Worm (Caenorhabditis elegans) whole organism, L1 larva: ENCODE data around the gene plp-2.

Experiments
- C04F5.9 ChIP-seq: sonication (generic microtip); optimal IDR thresholded peaks from 2 replicates; lab custom pipeline; 2016; ENCODE audit warnings: missing genetic modification characterization, missing compliant biosample characterization
- F16B12.6 ChIP-seq: fragments of 150-350 bp; optimal IDR thresholded peaks from 2 replicates; lab custom pipeline; 2014; ENCODE audit warnings: missing biosample characterization, missing genetic modification characterization
- ama-1 ChIP-seq: fragments of 150-350 bp; optimal IDR thresholded peaks from 2 replicates; lab custom pipeline; 2014
- blmp-1 ChIP-seq: fragments of 150-350 bp; optimal IDR thresholded peaks from 2 replicates; lab custom pipeline; 2014; ENCODE audit warnings: missing biosample characterization, missing genetic modification characterization
- ceh-63 ChIP-seq: fragments of 200-800 bp; sonication (Bioruptor generic); optimal IDR thresholded peaks from 2 replicates; lab custom pipeline; 2018; ENCODE audit warnings: mild to moderate bottlenecking, missing genetic modification characterization, missing compliant biosample characterization
- ceh-8 ChIP-seq: fragments of 200-800 bp; sonication (Bioruptor generic); optimal IDR thresholded peaks from 2 replicates; lab custom pipeline; 2018; ENCODE audit warnings: mild to moderate bottlenecking, missing genetic modification characterization, moderate library complexity, missing compliant biosample characterization
- ceh-82 ChIP-seq, 3 experiments: fragments of 150-350 bp in 1 of 3; sonication (generic microtip) in 2 of 3; optimal IDR thresholded peaks; 2 replicates each; lab custom pipeline; 2014 to 2017; ENCODE audit warnings: missing biosample characterization in 3 of 3, missing genetic modification characterization in 3 of 3
- ceh-90 ChIP-seq: sonication (generic microtip); optimal IDR thresholded peaks from 2 replicates; lab custom pipeline; 2016; ENCODE audit warnings: missing genetic modification characterization, missing compliant biosample characterization
- ces-1 ChIP-seq: fragments of 150-350 bp; optimal IDR thresholded peaks from 2 replicates; lab custom pipeline; 2014; ENCODE audit warnings: missing biosample characterization, missing genetic modification reagents, missing genetic modification characterization
- dpl-1 ChIP-seq, 3 experiments: fragments of 150-350 bp in 2 of 3; sonication (generic microtip) in 1 of 3; optimal IDR thresholded peaks; 2 replicates each; lab custom pipeline; 2014 to 2017; ENCODE audit warnings: missing biosample characterization in 3 of 3, missing genetic modification characterization in 3 of 3, missing genetic modification reagents in 3 of 3
- dsc-1 ChIP-seq: sonication (generic microtip); optimal IDR thresholded peaks from 2 replicates; lab custom pipeline; 2016; ENCODE audit warnings: mild to moderate bottlenecking, missing genetic modification characterization, missing compliant biosample characterization
- efl-1 ChIP-seq, 4 experiments: fragments of 150-350 bp; optimal IDR thresholded peaks in 3 of 4; peaks in 1 of 4; 1 replicate in 1 of 4; 2 replicates in 3 of 4; lab custom pipeline; 2014; ENCODE audit warnings: missing biosample characterization in 2 of 4, missing genetic modification characterization in 2 of 4, missing genetic modification reagents in 2 of 4
- egl-27 ChIP-seq, 2 experiments: fragments of 150-350 bp in 1 of 2; sonication (generic microtip); optimal IDR thresholded peaks; 3 replicates each; lab custom pipeline; 2017 to 2018; ENCODE audit warnings: missing biosample characterization in 2 of 2, missing genetic modification characterization in 2 of 2, missing genetic modification reagents in 2 of 2
- elt-2 ChIP-seq: sonication (generic microtip); optimal IDR thresholded peaks from 2 replicates; lab custom pipeline; 2016; ENCODE audit warnings: missing genetic modification characterization, mild to moderate bottlenecking, inconsistent platforms, missing compliant biosample characterization, missing genetic modification reagents
- fkh-4 ChIP-seq: sonication (generic microtip); optimal IDR thresholded peaks from 2 replicates; lab custom pipeline; 2016; ENCODE audit warnings: missing compliant biosample characterization, missing genetic modification characterization, borderline replicate concordance
- fkh-8 ChIP-seq: sonication (generic microtip); optimal IDR thresholded peaks from 2 replicates; lab custom pipeline; 2016; ENCODE audit warnings: mild to moderate bottlenecking, missing genetic modification characterization, missing compliant biosample characterization
- fos-1 ChIP-seq: fragments of 150-350 bp; optimal IDR thresholded peaks from 2 replicates; lab custom pipeline; 2014; ENCODE audit warnings: missing biosample characterization, missing genetic modification characterization
- grh-1 ChIP-seq: fragments of 200-800 bp; sonication (Bioruptor generic); IDR thresholded peaks from 2 replicates; pipeline ENCODE4 v1.3.6; 2022; ENCODE audit warnings: missing genetic modification reagents, missing genetic modification characterization, missing compliant biosample characterization
- hlh-17 ChIP-seq: fragments of 200-800 bp; sonication (Bioruptor generic); optimal IDR thresholded peaks from 2 replicates; lab custom pipeline; 2018; ENCODE audit warnings: missing genetic modification characterization, mild to moderate bottlenecking, missing compliant biosample characterization, moderate library complexity, borderline replicate concordance
- hpl-2 ChIP-seq: fragments of 150-350 bp; optimal IDR thresholded peaks from 2 replicates; lab custom pipeline; 2014; ENCODE audit warnings: missing biosample characterization, missing genetic modification reagents, missing genetic modification characterization
- irx-1 ChIP-seq: sonication (generic microtip); optimal IDR thresholded peaks from 2 replicates; lab custom pipeline; 2016; ENCODE audit warnings: missing genetic modification characterization, missing compliant biosample characterization
- jun-1 ChIP-seq: fragments of 150-350 bp; optimal IDR thresholded peaks from 2 replicates; lab custom pipeline; 2014; ENCODE audit warnings: missing biosample characterization, missing genetic modification reagents, missing genetic modification characterization
- lin-13 ChIP-seq: fragments of 150-350 bp; optimal IDR thresholded peaks from 2 replicates; lab custom pipeline; 2014; ENCODE audit warnings: missing biosample characterization, missing genetic modification reagents, missing genetic modification characterization
- lin-39 ChIP-seq: fragments of 150-350 bp; optimal IDR thresholded peaks from 2 replicates; lab custom pipeline; 2014; ENCODE audit warnings: missing biosample characterization, missing genetic modification reagents, missing genetic modification characterization
- lsy-2 ChIP-seq, 2 experiments: fragments of 150-350 bp; optimal IDR thresholded peaks; 2 replicates each; lab custom pipeline; 2014; ENCODE audit warnings: missing biosample characterization in 2 of 2, missing genetic modification characterization in 2 of 2
- mab-9 ChIP-seq: fragments of 200-800 bp; sonication (Bioruptor generic); IDR thresholded peaks from 2 replicates; pipeline ENCODE4 v1.3.6; 2022; ENCODE audit warnings: missing genetic modification reagents, missing genetic modification characterization, missing compliant biosample characterization
- mdl-1 ChIP-seq, 2 experiments: fragments of 150-350 bp; optimal IDR thresholded peaks; 2 replicates each; lab custom pipeline; 2014 to 2017; ENCODE audit warnings: missing biosample characterization in 2 of 2, missing genetic modification characterization in 2 of 2, inconsistent platforms in 1 of 2
- mep-1 ChIP-seq: fragments of 150-350 bp; optimal IDR thresholded peaks from 2 replicates; lab custom pipeline; 2014; ENCODE audit warnings: missing biosample characterization, missing genetic modification characterization
- nhr-11 ChIP-seq: fragments of 150-350 bp; optimal IDR thresholded peaks from 2 replicates; lab custom pipeline; 2014; ENCODE audit warnings: missing biosample characterization, missing genetic modification characterization
- nhr-12 ChIP-seq: sonication (generic microtip); optimal IDR thresholded peaks from 2 replicates; lab custom pipeline; 2017; ENCODE audit warnings: missing biosample characterization, missing genetic modification characterization
- nhr-19 ChIP-seq: fragments of 200-800 bp; sonication (Bioruptor generic); conservative IDR thresholded peaks from 2 replicates; pipeline ENCODE4 v1.3.6; 2022; ENCODE audit warnings: missing genetic modification characterization, missing compliant biosample characterization
- nhr-20 ChIP-seq: sonication (generic microtip); optimal IDR thresholded peaks from 2 replicates; lab custom pipeline; 2016; ENCODE audit warnings: mild to moderate bottlenecking, missing genetic modification characterization, missing compliant biosample characterization
- nhr-71 ChIP-seq: sonication (generic microtip); optimal IDR thresholded peaks from 2 replicates; lab custom pipeline; 2016; ENCODE audit warnings: mild to moderate bottlenecking, missing genetic modification characterization, moderate library complexity, missing compliant biosample characterization
- nhr-77 ChIP-seq: fragments of 150-350 bp; optimal IDR thresholded peaks from 2 replicates; lab custom pipeline; 2014; ENCODE audit warnings: missing biosample characterization, missing genetic modification characterization
- nhr-85 ChIP-seq: sonication (generic microtip); peaks from one replicate; lab custom pipeline; 2016; ENCODE audit warnings: missing genetic modification characterization, inconsistent platforms, missing compliant biosample characterization
- pax-3 ChIP-seq: fragments of 200-800 bp; sonication (Bioruptor generic); optimal IDR thresholded peaks from 2 replicates; lab custom pipeline; 2018; ENCODE audit warnings: mild to moderate bottlenecking, missing genetic modification characterization, moderate library complexity, missing compliant biosample characterization
- pqm-1 ChIP-seq: sonication (generic microtip); optimal IDR thresholded peaks from 3 replicates; lab custom pipeline; 2017; ENCODE audit warnings: missing biosample characterization, missing genetic modification characterization
- snpc-4 ChIP-seq: fragments of 150-350 bp; optimal IDR thresholded peaks from 2 replicates; lab custom pipeline; 2014; ENCODE audit warnings: missing biosample characterization, missing genetic modification characterization
- sup-37 ChIP-seq: fragments of 200-800 bp; sonication (Bioruptor generic); optimal IDR thresholded peaks from 2 replicates; lab custom pipeline; 2018; ENCODE audit warnings: mild to moderate bottlenecking, missing genetic modification characterization, missing compliant biosample characterization
- unc-30 ChIP-seq: sonication (generic microtip); optimal IDR thresholded peaks from 2 replicates; lab custom pipeline; 2017; ENCODE audit warnings: missing biosample characterization, missing genetic modification characterization
- unc-62 ChIP-seq: fragments of 150-350 bp; optimal IDR thresholded peaks from 2 replicates; lab custom pipeline; 2014; ENCODE audit warnings: missing biosample characterization, missing genetic modification reagents, missing genetic modification characterization
- unc-98 ChIP-seq: fragments of 200-800 bp; sonication (Bioruptor generic); IDR thresholded peaks from 2 replicates; pipeline ENCODE4 v1.3.6; 2022; ENCODE audit warnings: missing genetic modification characterization, missing compliant biosample characterization
- xbp-1 ChIP-seq: sonication (generic microtip); optimal IDR thresholded peaks from 2 replicates; lab custom pipeline; 2016; ENCODE audit warnings: missing genetic modification characterization, missing compliant biosample characterization
- zip-4 ChIP-seq: fragments of 200-800 bp; sonication (Bioruptor generic); optimal IDR thresholded peaks from 2 replicates; lab custom pipeline; 2018; ENCODE audit warnings: mild to moderate bottlenecking, missing genetic modification characterization, moderate library complexity, missing compliant biosample characterization
- ztf-11 ChIP-seq, 2 experiments: sonication (generic microtip); optimal IDR thresholded peaks; 2 replicates each; lab custom pipeline; 2016 to 2017; ENCODE audit warnings: missing genetic modification characterization in 2 of 2, missing biosample characterization in 1 of 2, missing compliant biosample characterization in 1 of 2
- ztf-4 ChIP-seq: fragments of 150-350 bp; optimal IDR thresholded peaks from 2 replicates; lab custom pipeline; 2014; ENCODE audit warnings: missing biosample characterization, missing genetic modification characterization

Gene plp-2

DNA sequence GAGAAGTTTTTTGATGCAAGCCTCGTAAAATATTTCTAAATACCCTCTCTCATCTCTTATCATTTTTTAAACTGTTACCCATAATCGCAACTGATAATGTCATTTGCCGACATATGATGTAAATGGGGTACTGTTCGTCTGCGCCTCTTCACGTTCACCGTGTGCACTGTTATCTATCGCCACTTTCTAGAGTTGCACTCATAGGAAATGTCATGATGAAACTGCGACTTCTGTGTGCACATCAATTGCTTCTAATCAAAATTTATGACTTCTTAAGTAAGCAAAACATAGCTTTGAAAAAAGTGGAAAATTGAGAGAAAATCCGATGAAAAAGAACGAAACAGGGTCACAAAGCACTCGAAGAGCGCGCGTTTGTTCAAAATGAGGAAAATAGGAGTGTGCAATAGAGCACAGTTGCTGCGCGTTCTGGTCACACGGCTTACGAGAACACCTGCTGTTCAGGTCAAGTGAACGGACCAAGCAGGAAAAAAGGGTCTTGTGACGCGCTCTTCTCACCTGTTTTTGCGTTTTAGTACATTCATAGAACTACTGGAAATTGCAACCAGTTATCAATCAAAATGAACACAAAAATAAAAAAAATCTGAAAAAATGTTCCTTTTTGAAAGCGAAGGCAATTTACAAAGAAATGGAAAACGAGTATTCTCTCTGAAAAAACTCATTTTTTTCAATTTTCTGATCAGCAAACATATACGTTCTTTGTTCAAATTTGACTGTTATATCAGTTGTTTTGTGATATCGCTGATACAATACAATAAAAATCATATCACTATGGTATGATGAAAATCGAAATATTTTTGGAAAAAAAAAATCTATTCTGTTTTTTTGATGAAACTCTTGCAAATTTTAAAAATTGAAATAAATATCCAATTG is 35.9 kb downstream of the plp-2 start (continued):
- TF ChIP-seq hpl-2 (peak; percentile 5), mdl-1 (tag; optimal IDR thresholded peaks at IDR 0.05; lab: Kevin White, UChicago) (no peak), ceh-90 (no peak), elt-2 (tag; lab: Kevin White, UChicago) (peak; percentile 98), pax-3 (no peak), mep-1 (tag; lab: Kevin White, UChicago) (no peak), mab-9 (GFP tag; lab: Robert Waterston, UW) (no peak), lin-13 (no peak), nhr-77 (tag; lab: Kevin White, UChicago) (peak; percentile 40), efl-1 (optimal IDR thresholded peaks at IDR 0.05; lab: Kevin White, UChicago) (peak in 1 of 2 experiments; percentile 9), efl-1 (GFP tag; optimal IDR thresholded peaks at IDR 0.05 in 1 of 2; lab: Kevin White, UChicago) (peak; percentile 6 to 91), grh-1 (GFP tag; lab: Robert Waterston, UW) (no peak), irx-1 (tag; lab: Kevin White, UChicago) (no peak), jun-1 (no peak), nhr-11 (tag; lab: Kevin White, UChicago) (no peak), lsy-2 (tag; optimal IDR thresholded peaks at IDR 0.05; lab: Kevin White, UChicago) (peak in 1 of 2 experiments; percentile 20), ama-1 (lab: Kevin White, UChicago) (no peak), ceh-63 (no peak), unc-62 (GFP tag; lab: Kevin White, UChicago) (no peak), hlh-17 (GFP tag; lab: Kevin White, UChicago) (no peak), F16B12.6 (tag; lab: Kevin White, UChicago) (no peak), dsc-1 (no peak), nhr-71 (tag; lab: Kevin White, UChicago) (peak; percentile 43), unc-30 (tag; lab: Kevin White, UChicago) (no peak), blmp-1 (tag; lab: Kevin White, UChicago) (no peak), nhr-12 (tag; lab: Kevin White, UChicago) (no peak), egl-27 (tag; optimal IDR thresholded peaks at IDR 0.05; lab: Kevin White, UChicago) (no peak), fkh-8 (tag; lab: Kevin White, UChicago) (no peak), xbp-1 (tag; lab: Kevin White, UChicago) (no peak), ceh-8 (GFP tag; lab: Kevin White, UChicago) (no peak), C04F5.9 (tag; lab: Kevin White, UChicago) (no peak), snpc-4 (tag; lab: Kevin White, UChicago) (peak; percentile 1), ceh-82 (tag; optimal IDR thresholded peaks at IDR 0.05; lab: Kevin White, UChicago) (peak in 1 of 3 experiments; percentile 17), ztf-4 (tag; lab: Kevin White, UChicago) (no peak), unc-98 (GFP tag; lab: Robert Waterston, UW) (no peak), ces-1 (no peak), fos-1 (tag; lab: Kevin White, UChicago) (no peak), lin-39 (tag; lab: Kevin White, UChicago) (no peak), zip-4 (no peak), pqm-1 (tag; lab: Kevin White, UChicago) (peak; percentile 68), dpl-1 (GFP tag; optimal IDR thresholded peaks at IDR 0.05; lab: Kevin White, UChicago) (peak in 1 of 3 experiments; percentile 47), nhr-85 (tag; lab: Kevin White, UChicago) (no peak)
- TF ChIP-seq, all 84 proteins: peak for 20

DNA sequence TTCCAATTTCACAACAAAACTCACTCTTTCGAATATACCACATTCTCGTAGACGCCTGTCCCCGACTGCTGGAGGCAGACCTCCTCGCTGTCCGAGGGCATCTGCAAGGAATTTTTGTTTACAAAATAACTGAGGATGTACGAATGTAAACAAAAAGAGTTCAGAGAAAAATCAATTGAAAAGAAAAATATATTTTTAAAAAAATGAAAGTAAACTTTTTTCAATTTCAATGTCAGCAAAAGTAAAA is 36.5 kb downstream of the plp-2 start, which contains the start of gene mrp-5:
mrp-5 (minus strand) TSS at position 101 of the 247 bp plus-strand sequence.
- TF ChIP-seq fkh-8 (tag; lab: Kevin White, UChicago), result no peak
- no peak for TF ChIP-seq nhr-19 (GFP tag; lab: Robert Waterston, UW)
- TF ChIP-seq ztf-11 (tag; optimal IDR thresholded peaks at IDR 0.05; lab: Kevin White, UChicago), result no peak
- no peak for TF ChIP-seq nhr-20 (tag; lab: Kevin White, UChicago)
- TF ChIP-seq mep-1 (tag; lab: Kevin White, UChicago), result no peak
- TF ChIP-seq fkh-4 (tag; lab: Kevin White, UChicago), result no peak
- no peak for TF ChIP-seq sup-37 (GFP tag; lab: Kevin White, UChicago)
- TF ChIP-seq unc-98 (GFP tag; lab: Robert Waterston, UW), result no peak
